Fruit fly (Drosophila melanogaster): ENCODE measurements around the gene CG17564.

The CG17564 gene

DNA sequence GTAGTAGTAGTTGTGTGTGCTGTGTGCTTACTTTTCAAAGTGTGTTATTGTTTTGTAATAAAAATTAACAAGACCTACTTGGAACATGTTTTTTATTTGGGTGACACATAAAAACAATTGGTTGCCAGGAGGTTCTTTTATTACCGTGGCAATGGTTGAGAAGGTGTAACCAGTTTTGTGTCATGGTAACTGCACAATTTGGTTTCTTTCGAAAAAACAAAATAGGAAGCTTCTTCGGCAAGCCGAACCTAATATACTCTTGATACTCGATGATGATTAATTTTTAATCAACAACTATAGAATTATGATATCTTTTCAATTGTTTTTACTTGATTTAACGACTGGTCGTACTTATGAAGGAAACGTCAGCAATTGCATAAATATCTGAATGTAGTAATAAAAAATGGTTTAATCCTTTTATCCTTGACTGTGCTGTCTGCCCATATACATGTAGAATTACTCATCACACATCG is at the start of gene CG17564, which contains the start of gene CG10750:
Gene CG17564, minus strand, starts transcription at position 101 of the 473 bp plus-strand sequence.
Gene CG10750, plus strand, starts transcription at position 423 of the 473 bp plus-strand sequence.
- TF ChIP-seq usp (GFP tag; optimal IDR thresholded peaks at IDR 0.05): no peak

DNA sequence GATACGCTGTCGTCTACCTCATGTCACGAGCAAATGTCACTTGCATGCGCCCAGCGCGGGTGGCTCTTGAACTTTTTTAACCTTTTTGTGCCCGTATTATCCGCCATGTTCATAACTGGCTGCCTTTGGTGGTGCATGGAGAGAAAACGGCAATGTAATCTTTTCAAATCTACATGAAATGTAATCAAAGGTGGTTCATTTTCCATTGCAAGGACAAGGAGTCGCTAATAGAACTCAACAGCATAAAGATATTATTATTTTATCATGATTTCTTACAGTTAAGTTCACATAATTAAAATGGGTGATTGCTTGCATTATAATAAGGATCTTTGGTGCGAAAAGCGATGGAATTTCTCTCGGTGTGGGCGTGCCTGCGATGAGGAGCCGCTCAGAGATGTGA is 43.0 kb upstream of the CG17564 start:
- TF ChIP-seq usp (GFP tag; optimal IDR thresholded peaks at IDR 0.05) (no peak), pan (optimal IDR thresholded peaks at IDR 0.05) (no peak), EcR (GFP tag; optimal IDR thresholded peaks at IDR 0.05) (no peak), Dll (optimal IDR thresholded peaks at IDR 0.05) (no peak), psq (optimal IDR thresholded peaks at IDR 0.05) (no peak), CG8478 (optimal IDR thresholded peaks at IDR 0.05) (no peak)

DNA sequence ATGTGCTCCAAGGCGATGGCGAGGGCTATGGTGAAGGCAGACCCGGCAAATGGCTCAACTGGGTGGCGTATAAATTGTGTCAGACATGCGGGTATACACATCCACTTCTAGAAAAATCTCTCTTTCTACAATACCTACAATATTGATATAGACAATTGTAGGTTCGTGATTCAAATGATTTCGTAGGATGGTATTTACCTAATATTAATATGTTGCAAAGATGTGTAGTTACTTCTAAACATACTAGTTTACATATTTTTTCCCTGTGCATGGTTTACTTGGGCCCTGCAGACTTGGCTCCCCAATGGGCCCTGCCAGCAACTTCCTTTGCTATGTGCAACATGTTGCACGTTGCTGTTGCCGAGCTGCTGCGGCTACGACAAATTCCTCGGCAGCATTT is 42.3 kb upstream of the CG17564 start:
- TF ChIP-seq usp (GFP tag; optimal IDR thresholded peaks at IDR 0.05) (no peak), CG8478 (optimal IDR thresholded peaks at IDR 0.05) (no peak), EcR (GFP tag; optimal IDR thresholded peaks at IDR 0.05) (no peak), pan (optimal IDR thresholded peaks at IDR 0.05) (no peak), psq (optimal IDR thresholded peaks at IDR 0.05) (no peak), Dll (optimal IDR thresholded peaks at IDR 0.05) (no peak)

DNA sequence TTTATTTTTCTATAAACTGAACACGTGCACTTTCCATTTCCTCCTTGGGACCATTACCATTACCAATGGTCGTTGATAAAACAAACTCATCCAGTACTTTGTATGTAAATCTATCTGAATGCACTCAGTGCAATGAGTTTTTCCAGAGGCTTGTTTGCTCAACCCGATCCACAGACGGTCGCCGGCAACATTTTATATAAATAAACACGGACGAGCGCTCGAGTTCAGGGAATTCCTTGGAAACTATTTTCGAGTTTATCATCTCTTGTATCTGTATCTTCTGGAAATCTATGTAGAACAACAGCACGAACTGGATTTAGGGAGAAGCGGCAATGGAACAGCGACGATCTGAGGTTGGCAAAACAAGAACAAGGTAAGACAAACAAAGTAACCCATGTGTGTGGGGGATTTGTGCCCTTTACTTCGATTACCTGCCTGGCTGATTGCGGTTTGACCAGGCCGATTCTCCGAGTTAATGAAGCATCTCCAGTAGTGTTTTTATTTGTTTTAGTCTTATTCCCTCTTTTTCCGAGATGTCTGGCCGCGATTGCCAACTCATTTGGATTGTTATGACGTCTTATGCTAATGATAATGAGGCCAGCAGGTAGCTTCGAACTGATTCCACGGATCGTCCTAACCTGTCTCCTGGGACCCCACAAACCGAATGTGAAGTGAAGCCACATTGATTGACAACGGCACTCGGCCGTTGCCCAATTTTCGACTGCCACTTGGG is 41.5 kb upstream of the CG17564 start:
- TF ChIP-seq CG8478 (optimal IDR thresholded peaks at IDR 0.05) (no peak), psq (optimal IDR thresholded peaks at IDR 0.05) (no peak), EcR (GFP tag; optimal IDR thresholded peaks at IDR 0.05) (no peak)

DNA sequence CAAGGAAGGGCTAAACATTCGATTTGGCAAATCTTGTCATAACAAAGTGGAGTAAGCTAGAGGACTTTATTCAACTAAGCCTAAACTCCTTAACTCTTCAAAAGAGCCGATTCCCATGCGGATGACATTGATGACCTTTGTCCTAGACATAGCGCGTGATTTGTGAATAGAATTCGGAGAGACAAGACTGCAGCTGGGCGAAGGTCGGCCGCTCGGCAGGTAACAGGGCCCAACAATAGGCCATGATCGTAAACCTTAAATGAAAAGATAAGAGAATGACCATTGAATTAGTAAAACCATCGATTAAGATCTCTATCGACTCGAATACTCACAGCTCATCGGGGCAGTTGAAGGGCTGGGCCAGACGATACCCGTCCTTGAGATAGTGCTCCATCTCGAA is 39.3 kb upstream of the CG17564 start:
- TF ChIP-seq pan (optimal IDR thresholded peaks at IDR 0.05) (no peak), EcR (GFP tag; optimal IDR thresholded peaks at IDR 0.05) (no peak)

DNA sequence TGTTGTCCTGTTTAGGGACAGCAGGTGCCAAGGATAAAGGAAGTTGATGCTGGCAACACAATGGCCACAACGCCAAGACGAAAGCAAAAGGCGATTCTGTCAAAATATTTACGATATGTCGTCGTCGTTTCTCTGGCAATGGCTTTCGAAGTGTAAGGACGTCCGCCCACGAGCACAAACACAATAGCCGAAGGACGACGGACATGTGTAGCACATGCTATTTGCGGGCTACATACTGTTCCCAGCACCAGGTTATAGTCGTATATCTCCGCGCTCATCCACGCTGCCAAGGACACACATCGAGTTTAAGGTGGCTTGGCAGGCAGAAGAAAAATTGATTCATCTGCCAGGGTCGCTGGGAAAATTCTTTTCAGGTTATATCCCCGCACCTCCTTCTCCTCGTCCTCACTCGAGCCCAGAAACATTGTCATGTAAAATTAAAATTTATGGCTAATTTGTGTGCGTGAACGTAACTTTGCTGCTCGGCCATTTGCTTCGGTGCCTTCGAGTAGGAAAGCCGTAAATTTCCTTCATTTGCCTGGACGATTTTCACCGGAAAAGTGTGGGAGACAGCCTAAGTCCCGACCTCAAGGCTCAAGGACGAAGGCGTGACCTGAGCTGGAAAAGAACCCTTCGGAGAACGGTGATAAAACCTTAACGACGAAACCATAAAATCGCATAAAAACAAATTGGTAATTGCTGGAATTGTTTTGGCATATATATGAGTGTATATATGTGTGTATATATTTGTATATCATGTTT is 38.4 kb upstream of the CG17564 start:
- TF ChIP-seq psq (optimal IDR thresholded peaks at IDR 0.05) (no peak), pan (optimal IDR thresholded peaks at IDR 0.05) (no peak), EcR (GFP tag; optimal IDR thresholded peaks at IDR 0.05) (no peak), Dll (optimal IDR thresholded peaks at IDR 0.05) (no peak), CG8478 (optimal IDR thresholded peaks at IDR 0.05) (no peak), usp (GFP tag; optimal IDR thresholded peaks at IDR 0.05) (no peak)

DNA sequence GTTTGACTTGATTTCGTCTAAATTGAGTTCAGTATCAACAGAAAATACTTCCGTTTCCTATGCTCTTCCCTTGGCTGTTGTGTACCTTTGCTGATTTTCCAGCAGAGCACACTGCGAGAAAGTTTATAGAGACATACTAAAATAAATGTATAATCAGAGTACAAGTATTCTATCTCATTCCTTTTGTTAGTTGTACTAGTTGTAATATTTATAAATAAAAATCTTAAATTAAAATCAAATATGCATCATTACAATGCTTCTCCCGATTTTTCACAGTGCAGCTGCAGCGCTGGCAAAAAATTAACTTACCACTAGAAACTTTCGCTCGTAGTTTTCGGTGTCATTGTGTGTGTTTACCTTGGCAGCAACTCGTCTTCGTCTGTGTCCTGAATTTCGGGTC is 35.3 kb upstream of the CG17564 start:
- TF ChIP-seq pan (optimal IDR thresholded peaks at IDR 0.05) (no peak), CG8478 (optimal IDR thresholded peaks at IDR 0.05) (no peak), EcR (GFP tag; optimal IDR thresholded peaks at IDR 0.05) (no peak), psq (optimal IDR thresholded peaks at IDR 0.05) (no peak)

DNA sequence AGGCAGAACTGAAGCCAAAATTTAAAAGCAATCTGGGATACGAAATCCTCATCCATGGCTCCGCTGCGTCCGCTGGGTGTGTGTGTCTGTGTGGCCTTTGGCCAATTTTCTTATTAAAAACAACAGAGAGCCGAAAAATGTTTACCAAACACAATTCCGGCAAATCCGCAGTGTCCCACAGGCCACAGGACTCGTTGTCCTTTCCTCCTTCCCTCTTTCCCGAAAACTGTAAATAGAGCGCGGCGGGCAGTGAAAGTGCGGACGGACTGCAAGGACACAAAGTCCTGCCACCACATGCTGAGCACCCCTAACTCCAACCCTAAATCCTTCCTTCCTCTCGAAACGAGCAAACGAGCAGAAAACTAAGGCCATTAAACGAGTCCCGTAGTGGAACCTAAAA is 34.2 kb upstream of the CG17564 start:
- TF ChIP-seq CG8478 (optimal IDR thresholded peaks at IDR 0.05) (no peak), usp (GFP tag; optimal IDR thresholded peaks at IDR 0.05) (no peak), psq (optimal IDR thresholded peaks at IDR 0.05) (no peak), EcR (GFP tag; optimal IDR thresholded peaks at IDR 0.05) (no peak), Dll (optimal IDR thresholded peaks at IDR 0.05) (no peak), pan (optimal IDR thresholded peaks at IDR 0.05) (no peak)

DNA sequence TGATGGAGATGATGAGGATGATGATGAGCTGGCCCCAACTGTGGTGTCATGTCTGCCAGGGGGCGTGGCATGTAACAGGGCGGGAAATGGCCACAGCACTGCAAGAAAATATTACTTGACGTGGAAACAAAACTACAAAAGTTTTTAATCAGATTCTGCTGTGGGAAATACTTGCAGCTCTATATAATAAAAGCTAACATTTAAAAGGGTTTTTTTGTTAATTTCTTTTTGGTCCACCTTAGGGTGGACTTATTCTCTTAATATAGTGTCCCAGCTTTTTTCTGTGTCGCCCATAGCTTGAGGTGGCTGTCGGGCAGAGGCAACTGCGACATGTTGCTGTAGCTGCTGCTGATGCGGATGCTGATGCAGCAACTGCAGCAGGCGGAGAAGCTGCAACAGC is 28.9 kb upstream of the CG17564 start:
- TF ChIP-seq Dll (optimal IDR thresholded peaks at IDR 0.05) (no peak), pan (optimal IDR thresholded peaks at IDR 0.05) (no peak), CG8478 (optimal IDR thresholded peaks at IDR 0.05) (no peak), usp (GFP tag; optimal IDR thresholded peaks at IDR 0.05) (no peak), psq (optimal IDR thresholded peaks at IDR 0.05) (no peak), EcR (GFP tag; optimal IDR thresholded peaks at IDR 0.05) (no peak)

DNA sequence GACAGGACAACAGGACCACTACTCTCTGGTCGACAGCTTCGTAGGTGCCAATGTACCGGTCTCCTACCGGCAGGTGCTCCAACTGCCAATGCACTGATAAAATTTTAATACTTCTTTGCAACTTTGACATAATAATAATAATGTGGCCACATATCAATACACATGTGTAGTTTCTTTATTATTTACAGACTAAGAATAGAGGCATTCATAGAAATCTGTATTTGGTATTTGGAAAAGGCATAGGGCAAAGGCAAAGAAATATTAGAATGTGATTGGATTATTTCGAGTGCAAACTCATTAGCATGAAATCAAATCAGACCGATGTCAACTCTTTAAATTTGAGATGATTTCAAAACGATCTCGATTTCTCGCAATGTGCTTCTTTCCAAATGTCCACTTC is 28.1 kb upstream of the CG17564 start:
- TF ChIP-seq Dll (optimal IDR thresholded peaks at IDR 0.05) (no peak), usp (GFP tag; optimal IDR thresholded peaks at IDR 0.05) (no peak), CG8478 (optimal IDR thresholded peaks at IDR 0.05) (no peak), psq (optimal IDR thresholded peaks at IDR 0.05) (no peak), EcR (GFP tag; optimal IDR thresholded peaks at IDR 0.05) (no peak), pan (optimal IDR thresholded peaks at IDR 0.05) (no peak)

DNA sequence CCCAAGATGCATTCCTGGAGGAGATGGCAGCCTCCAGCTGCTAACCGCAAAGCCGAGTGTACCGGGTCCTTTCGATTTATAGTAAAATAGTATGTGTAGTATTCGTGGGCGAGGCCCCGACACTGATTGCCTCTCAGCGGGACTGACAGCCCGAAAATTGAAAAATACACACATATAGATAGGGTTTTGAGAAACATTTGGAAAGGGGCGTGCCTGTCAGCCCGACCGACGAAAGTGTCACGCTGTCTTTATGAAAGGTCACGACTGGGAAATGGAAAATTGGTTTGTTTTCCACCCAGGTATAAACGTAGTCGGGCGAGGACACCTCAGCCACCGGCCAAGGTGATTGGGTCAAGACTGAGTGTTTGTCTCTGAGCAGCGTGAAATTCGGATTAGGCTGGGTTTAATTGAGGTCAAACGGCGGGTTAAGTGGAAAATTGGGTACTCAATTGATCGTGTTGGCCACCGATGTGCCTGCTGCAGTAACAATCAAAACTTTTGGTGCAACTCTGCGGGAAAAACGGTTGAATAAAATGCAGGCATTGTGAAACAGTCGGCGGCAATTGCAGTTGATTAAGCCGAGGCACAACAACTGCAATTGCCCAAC is 27.2 kb upstream of the CG17564 start:
- TF ChIP-seq CG8478 (optimal IDR thresholded peaks at IDR 0.05) (no peak), EcR (GFP tag; optimal IDR thresholded peaks at IDR 0.05) (no peak), usp (GFP tag; optimal IDR thresholded peaks at IDR 0.05) (no peak), pan (optimal IDR thresholded peaks at IDR 0.05) (no peak), Dll (optimal IDR thresholded peaks at IDR 0.05) (no peak), psq (optimal IDR thresholded peaks at IDR 0.05) (no peak)

DNA sequence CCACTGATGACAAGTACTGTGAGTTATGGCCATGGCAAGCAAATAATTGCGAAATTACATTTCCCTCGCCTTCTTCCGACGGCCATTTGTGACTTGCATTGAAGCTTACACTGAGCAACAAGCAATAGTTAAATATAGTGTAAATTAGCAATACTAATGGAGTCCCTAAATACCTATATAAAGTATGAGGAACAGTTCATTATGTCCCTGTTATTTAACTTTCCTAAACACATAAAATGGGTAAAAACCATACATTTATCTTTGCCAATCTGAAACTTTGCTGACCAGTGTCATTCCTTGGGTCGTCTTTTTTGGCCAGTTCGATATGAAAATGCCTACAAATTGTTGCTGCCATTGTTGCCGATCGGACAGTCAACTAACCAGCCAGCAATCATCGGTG is 25.7 kb upstream of the CG17564 start:
- TF ChIP-seq Dll (optimal IDR thresholded peaks at IDR 0.05) (no peak), EcR (GFP tag; optimal IDR thresholded peaks at IDR 0.05) (no peak), pan (optimal IDR thresholded peaks at IDR 0.05) (no peak), usp (GFP tag; optimal IDR thresholded peaks at IDR 0.05) (no peak), psq (optimal IDR thresholded peaks at IDR 0.05) (no peak), CG8478 (optimal IDR thresholded peaks at IDR 0.05) (no peak)
